Worm (Caenorhabditis elegans): ENCODE measurements around the gene Y43F8C.9.

DNA sequence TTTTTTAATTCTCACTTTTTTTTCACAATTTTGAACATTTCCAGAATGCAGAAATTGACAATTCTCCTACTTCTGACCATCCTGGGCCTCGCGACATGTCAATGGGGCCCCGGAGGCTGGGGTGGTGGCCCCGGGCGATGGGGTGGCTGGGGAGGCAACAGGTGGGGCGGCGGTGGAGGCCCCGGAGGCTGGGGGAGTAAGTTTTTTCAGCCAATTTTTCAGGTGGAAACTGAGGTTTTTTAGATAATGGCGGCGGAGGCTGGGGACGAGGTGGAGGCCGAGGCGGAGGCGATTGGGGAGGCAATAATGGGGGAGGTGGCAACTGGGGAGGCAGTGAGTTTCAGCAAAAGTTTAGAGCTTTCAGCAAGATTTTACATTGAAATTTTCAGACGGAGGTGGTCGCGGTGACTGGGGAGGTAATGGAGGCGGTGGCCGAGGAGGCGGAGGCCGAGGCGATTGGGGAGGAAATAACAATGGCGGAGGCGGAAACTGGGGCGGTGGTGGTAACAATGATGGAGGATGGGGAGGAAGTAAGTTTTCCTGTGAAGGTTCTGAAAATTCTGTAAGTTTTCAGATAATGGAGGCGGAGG lies 35.7 kb upstream of the Y43F8C.9 start:
- no peak for TF ChIP-seq mab-5 (tag; optimal IDR thresholded peaks at IDR 0.05)
- TF ChIP-seq nhr-28 (tag; optimal IDR thresholded peaks at IDR 0.05): no peak
- TF ChIP-seq pha-4 (tag; optimal IDR thresholded peaks at IDR 0.05): no peak
- no peak for TF ChIP-seq unc-62 (GFP tag; optimal IDR thresholded peaks at IDR 0.05)
- TF ChIP-seq nhr-12 (tag; optimal IDR thresholded peaks at IDR 0.05): no peak
- no peak for TF ChIP-seq snpc-4 (tag; optimal IDR thresholded peaks at IDR 0.05)
- no peak for TF ChIP-seq elt-3 (tag; optimal IDR thresholded peaks at IDR 0.05)
- no peak for TF ChIP-seq lsy-2 (tag; optimal IDR thresholded peaks at IDR 0.05)
- TF ChIP-seq unc-39 (tag; optimal IDR thresholded peaks at IDR 0.05): no peak
- no peak for TF ChIP-seq sem-2 (GFP tag; optimal IDR thresholded peaks at IDR 0.05)
- no peak for TF ChIP-seq ztf-11 (tag; optimal IDR thresholded peaks at IDR 0.05)
- no peak for TF ChIP-seq nhr-76 (tag; optimal IDR thresholded peaks at IDR 0.05)
